4 fruit fly cellular contexts compared by ENCODE assay signal in genomic region chr3R:6233104-6233503, dm6.
TF ChIP-seq lines count a peak whose summit lies in the region.

No protein-coding gene starts in this region.

- TF ChIP-seq CTCF in whole organism, embryonic (GFP tag; optimal IDR thresholded peaks at IDR 0.05; lab: Kevin White, UChicago), result no peak

TF ChIP-seq in whole organism, adult, 20 proteins besides CTCF, POLR2A, EP300 and RAD21:
- TF ChIP-seq CG5204 (GFP tag; optimal IDR thresholded peaks at IDR 0.05; lab: Kevin White, UChicago) (peak; percentile 7), CG7045 (GFP tag; optimal IDR thresholded peaks at IDR 0.05; lab: Kevin White, UChicago) (no peak)

TF ChIP-seq in whole organism, embryonic, 481 proteins besides CTCF, POLR2A, EP300 and RAD21 (continues in another document):
- TF ChIP-seq CG1024 (GFP tag; IDR thresholded peaks at IDR 0.05; lab: Robert Waterston, UW) (no peak), Sox102F (GFP tag; optimal IDR thresholded peaks at IDR 0.05; lab: Kevin White, UChicago) (peak; percentile 52), CG31441 (GFP tag; IDR thresholded peaks at IDR 0.05; lab: Robert Waterston, UW) (peak; percentile 42; the same call in 1 of the 2 replicates), ewg (GFP tag; optimal IDR thresholded peaks at IDR 0.05; lab: Kevin White, UChicago) (peak; percentile 5), Sox100B (GFP tag; optimal IDR thresholded peaks at IDR 0.05; lab: Kevin White, UChicago) (peak; percentile 44), Eip74EF (GFP tag; optimal IDR thresholded peaks at IDR 0.05; lab: Kevin White, UChicago) (peak in 1 of 2 experiments; percentile 11), bbx (GFP tag; IDR thresholded peaks at IDR 0.05; lab: Robert Waterston, UW; ENCODE audit: partially characterized antibody) (no peak), crp (GFP tag; optimal IDR thresholded peaks at IDR 0.05; lab: Kevin White, UChicago) (no peak), CG4730 (GFP tag; IDR thresholded peaks at IDR 0.05; lab: Robert Waterston, UW) (no peak), CG17361 (GFP tag; IDR thresholded peaks at IDR 0.05; lab: Robert Waterston, UW) (0 out of 3 replicates have a peak, but pooled peaks have one; percentile 31), eve (GFP tag; optimal IDR thresholded peaks at IDR 0.05; lab: Kevin White, UChicago) (peak in 1 of 2 experiments; percentile 66), CG11504 (tag; optimal IDR thresholded peaks at IDR 0.05; lab: Kevin White, UChicago) (peak; percentile 63), nerfin-2 (GFP tag; IDR thresholded peaks at IDR 0.05; lab: Robert Waterston, UW; ENCODE audit: partially characterized antibody) (no peak), dmrt99B (tag; optimal IDR thresholded peaks at IDR 0.05; lab: Kevin White, UChicago) (peak; percentile 63), gem (tag; optimal IDR thresholded peaks at IDR 0.05; lab: Kevin White, UChicago) (peak; percentile 48), knrl (GFP tag; IDR thresholded peaks at IDR 0.05; lab: Robert Waterston, UW; ENCODE audit: partially characterized antibody) (no peak), fd96Cb (tag; optimal IDR thresholded peaks at IDR 0.05; lab: Kevin White, UChicago) (peak; percentile 21), row (GFP tag; IDR thresholded peaks at IDR 0.05; lab: Robert Waterston, UW) (0 out of 3 replicates have a peak, but pooled peaks have one; percentile 8), Ssrp (tag; optimal IDR thresholded peaks at IDR 0.05; lab: Kevin White, UChicago) (peak; percentile 5), ATbp (GFP tag; optimal IDR thresholded peaks at IDR 0.05; lab: Kevin White, UChicago) (peak; percentile 9), CG17359 (tag; optimal IDR thresholded peaks at IDR 0.05; lab: Kevin White, UChicago) (peak; percentile 16), CG13424 (tag; optimal IDR thresholded peaks at IDR 0.05; lab: Kevin White, UChicago) (peak; percentile 20), Asciz (GFP tag; optimal IDR thresholded peaks at IDR 0.05; lab: Kevin White, UChicago) (peak; percentile 20), wor (GFP tag; IDR thresholded peaks at IDR 0.05; lab: Robert Waterston, UW) (0 out of 2 replicates have a peak, but pooled peaks have one; percentile 31), mam (GFP tag; optimal IDR thresholded peaks at IDR 0.05; lab: Kevin White, UChicago) (no peak), CG9727 (GFP tag; optimal IDR thresholded peaks at IDR 0.05; lab: Kevin White, UChicago) (no peak), Blimp-1 (GFP tag; optimal IDR thresholded peaks at IDR 0.05; lab: Kevin White, UChicago) (peak; percentile 6), CG18262 (tag; optimal IDR thresholded peaks at IDR 0.05; lab: Kevin White, UChicago) (peak; percentile 19)

TF ChIP-seq in whole organism, prepupa, 60 proteins besides CTCF, POLR2A, EP300 and RAD21 (continues in another document):
- TF ChIP-seq Ets21C (GFP tag; optimal IDR thresholded peaks at IDR 0.05; lab: Kevin White, UChicago) (no peak), Eip93F (GFP tag; optimal IDR thresholded peaks at IDR 0.05; lab: Kevin White, UChicago) (no peak), CG34406 (GFP tag; optimal IDR thresholded peaks at IDR 0.05; lab: Kevin White, UChicago) (peak; percentile 66), Eip78C (GFP tag; lab: Kevin White, UChicago) (peak; percentile 89), CG31627 (GFP tag; optimal IDR thresholded peaks at IDR 0.05; lab: Kevin White, UChicago) (peak; percentile 12), dsx (GFP tag; optimal IDR thresholded peaks at IDR 0.05; lab: Kevin White, UChicago; ENCODE audit: poor library complexity, severe bottlenecking) (no peak), acj6 (GFP tag; optimal IDR thresholded peaks at IDR 0.05; lab: Kevin White, UChicago) (peak; percentile 7), fd85E (GFP tag; optimal IDR thresholded peaks at IDR 0.05; lab: Kevin White, UChicago) (no peak), Blimp-1 (GFP tag; optimal IDR thresholded peaks at IDR 0.05; lab: Kevin White, UChicago) (no peak), CG6792 (GFP tag; optimal IDR thresholded peaks at IDR 0.05; lab: Kevin White, UChicago) (peak; percentile 34), ss (GFP tag; optimal IDR thresholded peaks at IDR 0.05; lab: Kevin White, UChicago) (no peak), CG3032 (tag; optimal IDR thresholded peaks at IDR 0.05; lab: Kevin White, UChicago) (no peak), CG15336 (GFP tag; IDR thresholded peaks at IDR 0.05; lab: Robert Waterston, UW) (peak; percentile 29; the same call in 1 of the 2 replicates), salr (GFP tag; optimal IDR thresholded peaks at IDR 0.05; lab: Kevin White, UChicago) (no peak), CG4318 (GFP tag; optimal IDR thresholded peaks at IDR 0.05; lab: Kevin White, UChicago) (peak; percentile 62), CG6808 (GFP tag; optimal IDR thresholded peaks at IDR 0.05; lab: Kevin White, UChicago) (no peak), fkh (GFP tag; optimal IDR thresholded peaks at IDR 0.05; lab: Kevin White, UChicago) (no peak), Met (GFP tag; optimal IDR thresholded peaks at IDR 0.05; lab: Kevin White, UChicago) (no peak), Gug (GFP tag; IDR thresholded peaks at IDR 0.05; lab: Robert Waterston, UW) (no peak), CG32006 (GFP tag; optimal IDR thresholded peaks at IDR 0.05; lab: Kevin White, UChicago) (peak; percentile 87), dac (GFP tag; optimal IDR thresholded peaks at IDR 0.05; lab: Kevin White, UChicago) (peak; percentile 29), CG16779 (tag; optimal IDR thresholded peaks at IDR 0.05; lab: Kevin White, UChicago) (no peak), OdsH (GFP tag; optimal IDR thresholded peaks at IDR 0.05; lab: Kevin White, UChicago) (peak; percentile 20), CG9139 (GFP tag; optimal IDR thresholded peaks at IDR 0.05; lab: Kevin White, UChicago) (no peak), achi (GFP tag; optimal IDR thresholded peaks at IDR 0.05; lab: Kevin White, UChicago) (peak; percentile 21), topi (GFP tag; optimal IDR thresholded peaks at IDR 0.05; lab: Kevin White, UChicago) (no peak), CG11902 (GFP tag; optimal IDR thresholded peaks at IDR 0.05; lab: Kevin White, UChicago) (no peak), Sox14 (GFP tag; optimal IDR thresholded peaks at IDR 0.05; lab: Kevin White, UChicago) (peak; percentile 25), CG6854 (GFP tag; optimal IDR thresholded peaks at IDR 0.05; lab: Kevin White, UChicago) (no peak), CG11294 (GFP tag; IDR thresholded peaks at IDR 0.05; lab: Robert Waterston, UW) (no peak), vri (GFP tag; optimal IDR thresholded peaks at IDR 0.05; lab: Kevin White, UChicago) (no peak), net (GFP tag; optimal IDR thresholded peaks at IDR 0.05; lab: Kevin White, UChicago) (no peak)

TF ChIP-seq in whole organism, pupa, 21 proteins besides CTCF, POLR2A, EP300 and RAD21:
- TF ChIP-seq CG8301 (tag; optimal IDR thresholded peaks at IDR 0.05; lab: Kevin White, UChicago) (peak; percentile 29), Pif1B (GFP tag; optimal IDR thresholded peaks at IDR 0.05; lab: Kevin White, UChicago) (no peak), CG14655 (GFP tag; optimal IDR thresholded peaks at IDR 0.05; lab: Kevin White, UChicago) (peak; percentile 20), CG12605 (GFP tag; IDR thresholded peaks at IDR 0.05; lab: Robert Waterston, UW) (no peak)
TF ChIP-seq in whole organism, pupa: peak in this region for 2.
